Fruit fly (Drosophila melanogaster): ENCODE measurements around the gene DIP-iota.

DIP-iota gene

dm6 chr2L:6612477-6613004 lies 9.0 kb downstream of the DIP-iota start (continued):
- TF ChIP-seq CG32006 (GFP tag; optimal IDR thresholded peaks at IDR 0.05) (peak; percentile 100), CG8632 (GFP tag; optimal IDR thresholded peaks at IDR 0.05) (peak; percentile 100), CG6854 (GFP tag; optimal IDR thresholded peaks at IDR 0.05) (peak; percentile 100), CG9139 (GFP tag; optimal IDR thresholded peaks at IDR 0.05) (peak; percentile 100), CG31627 (GFP tag; optimal IDR thresholded peaks at IDR 0.05) (peak; percentile 100), Hr38 (GFP tag; optimal IDR thresholded peaks at IDR 0.05) (peak; percentile 98), lz (GFP tag; optimal IDR thresholded peaks at IDR 0.05) (peak; percentile 100), svp (GFP tag) (peak; percentile 100), net (GFP tag; optimal IDR thresholded peaks at IDR 0.05) (peak; percentile 100), Blimp-1 (GFP tag; optimal IDR thresholded peaks at IDR 0.05) (peak; percentile 99), CG34406 (GFP tag; optimal IDR thresholded peaks at IDR 0.05) (peak; percentile 100), CG6792 (GFP tag; optimal IDR thresholded peaks at IDR 0.05) (peak; percentile 100), vri (GFP tag; optimal IDR thresholded peaks at IDR 0.05) (peak; percentile 100), Smox (GFP tag; optimal IDR thresholded peaks at IDR 0.05) (peak; percentile 100), CG1621 (tag; optimal IDR thresholded peaks at IDR 0.05) (peak; percentile 100), CG11294 (GFP tag; IDR thresholded peaks at IDR 0.05) (peak; percentile 100), fd59A (GFP tag; optimal IDR thresholded peaks at IDR 0.05) (peak; percentile 100), salr (GFP tag; optimal IDR thresholded peaks at IDR 0.05) (peak; percentile 100), esn (GFP tag; optimal IDR thresholded peaks at IDR 0.05) (peak; percentile 100), CG8319 (GFP tag; optimal IDR thresholded peaks at IDR 0.05) (peak; percentile 100), Eip78C (GFP tag) (peak; percentile 100), Eip75B (GFP tag; optimal IDR thresholded peaks at IDR 0.05) (peak; percentile 100), achi (GFP tag; optimal IDR thresholded peaks at IDR 0.05) (peak; percentile 100), CG6808 (GFP tag; optimal IDR thresholded peaks at IDR 0.05) (peak; percentile 99), acj6 (GFP tag; optimal IDR thresholded peaks at IDR 0.05) (peak; percentile 100), cyc (GFP tag; optimal IDR thresholded peaks at IDR 0.05) (peak; percentile 100), Sox14 (GFP tag; optimal IDR thresholded peaks at IDR 0.05) (peak; percentile 100), Hr4 (GFP tag; optimal IDR thresholded peaks at IDR 0.05) (peak; percentile 100), CG8119 (GFP tag; IDR thresholded peaks at IDR 0.05) (peak; percentile 100), Lpt (GFP tag; optimal IDR thresholded peaks at IDR 0.05) (peak; percentile 100), dsx (GFP tag; optimal IDR thresholded peaks at IDR 0.05; ENCODE audit: poor library complexity, severe bottlenecking) (peak; percentile 100)

- TF ChIP-seq Hr4 (GFP tag; optimal IDR thresholded peaks at IDR 0.05), result peak; percentile 29
- TF ChIP-seq net (GFP tag; optimal IDR thresholded peaks at IDR 0.05), result peak; percentile 6
- no peak for TF ChIP-seq CG10631 (GFP tag; optimal IDR thresholded peaks at IDR 0.05)
- 0 out of 2 replicates have a peak, but pooled peaks have one; percentile 18 for TF ChIP-seq CG11294 (GFP tag; IDR thresholded peaks at IDR 0.05)
- no peak for TF ChIP-seq achi (GFP tag; optimal IDR thresholded peaks at IDR 0.05)
- peak; percentile 17 for TF ChIP-seq CG32006 (GFP tag; optimal IDR thresholded peaks at IDR 0.05)
- peak; percentile 58 for TF ChIP-seq Eip78C (GFP tag)
- no peak for TF ChIP-seq fd59A (GFP tag; optimal IDR thresholded peaks at IDR 0.05)
- TF ChIP-seq acj6 (GFP tag; optimal IDR thresholded peaks at IDR 0.05), result peak; percentile 19
- no peak for TF ChIP-seq OdsH (GFP tag; optimal IDR thresholded peaks at IDR 0.05)
- no peak for TF ChIP-seq CG6808 (GFP tag; optimal IDR thresholded peaks at IDR 0.05)
- TF ChIP-seq CG7368 (GFP tag; optimal IDR thresholded peaks at IDR 0.05), result peak; percentile 15
- peak; percentile 2 for TF ChIP-seq CG6276 (GFP tag; optimal IDR thresholded peaks at IDR 0.05)
- TF ChIP-seq Sox102F (GFP tag; optimal IDR thresholded peaks at IDR 0.05), result no peak
These were observed 10.0 kb downstream of the DIP-iota start for dm6 chr2L:6611374-6612005.

Measured in whole organism, prepupa.